Worm (Caenorhabditis elegans) whole organism, early embryonic: ENCODE data around the gene cdka-1.

ENCODE experiments used
- B0310.2 ChIP-seq: sonication (generic microtip); optimal IDR thresholded peaks from 2 replicates; lab custom pipeline; 2016; ENCODE audit warnings: mild to moderate bottlenecking, missing genetic modification characterization, missing compliant biosample characterization
- F13C5.2 ChIP-seq: sonication (generic microtip); optimal IDR thresholded peaks from 2 replicates; lab custom pipeline; 2017; ENCODE audit warnings: mild to moderate bottlenecking, missing genetic modification characterization, inconsistent platforms, missing compliant biosample characterization
- aly-1 ChIP-seq: sonication (generic microtip); optimal IDR thresholded peaks from 2 replicates; lab custom pipeline; 2016; ENCODE audit warnings: missing genetic modification characterization, missing compliant biosample characterization
- ama-1 ChIP-seq: fragments of 150-350 bp; optimal IDR thresholded peaks from 2 replicates; lab custom pipeline; 2014
- ceh-13 ChIP-seq: fragments of 200-800 bp; sonication (Bioruptor generic); optimal IDR thresholded peaks from 2 replicates; lab custom pipeline; 2018; ENCODE audit warnings: mild to moderate bottlenecking, missing genetic modification characterization, missing compliant biosample characterization
- ceh-36 ChIP-seq: sonication (generic microtip); optimal IDR thresholded peaks from 2 replicates; lab custom pipeline; 2016; ENCODE audit warnings: missing genetic modification characterization, inconsistent platforms, missing compliant biosample characterization
- ets-7 ChIP-seq: sonication (generic microtip); optimal IDR thresholded peaks from 2 replicates; lab custom pipeline; 2016; ENCODE audit warnings: missing genotype, missing genetic modification characterization, missing compliant biosample characterization
- flt-1 ChIP-seq: fragments of 200-800 bp; sonication (Bioruptor generic); IDR thresholded peaks from 2 replicates; pipeline ENCODE4 v1.3.6; 2022; ENCODE audit warnings: missing genetic modification characterization, missing compliant biosample characterization
- hmbx-1 ChIP-seq: sonication (generic microtip); optimal IDR thresholded peaks from 2 replicates; lab custom pipeline; 2016; ENCODE audit warnings: mild to moderate bottlenecking, missing genetic modification characterization, missing compliant biosample characterization
- hmg-4 ChIP-seq: fragments of 200-800 bp; sonication (Bioruptor generic); optimal IDR thresholded peaks from 2 replicates; lab custom pipeline; 2018; ENCODE audit warnings: mild to moderate bottlenecking, missing genetic modification characterization, missing compliant biosample characterization
- hnd-1 ChIP-seq: sonication (generic microtip); optimal IDR thresholded peaks from 2 replicates; lab custom pipeline; 2016; ENCODE audit warnings: missing genetic modification characterization, missing compliant biosample characterization
- pes-1 ChIP-seq: fragments of 200-800 bp; sonication (Bioruptor generic); IDR thresholded peaks from 2 replicates; pipeline ENCODE4 v1.3.6; 2022; ENCODE audit warnings: missing genetic modification reagents, missing genetic modification characterization, missing compliant biosample characterization
- scrt-1 ChIP-seq: fragments of 200-800 bp; sonication (Bioruptor generic); IDR thresholded peaks from 2 replicates; pipeline ENCODE4 v1.3.6; 2022; ENCODE audit warnings: missing genetic modification characterization, missing compliant biosample characterization
- sea-1 ChIP-seq: fragments of 200-800 bp; sonication (Bioruptor generic); conservative IDR thresholded peaks from 2 replicates; pipeline ENCODE4 v1.3.6; 2022; ENCODE audit warnings: missing genetic modification characterization, missing compliant biosample characterization
- tbx-11 ChIP-seq: fragments of 200-800 bp; sonication (Bioruptor generic); IDR thresholded peaks from 2 replicates; pipeline ENCODE4 v1.3.6; 2022; ENCODE audit warnings: missing genetic modification characterization, missing compliant biosample characterization
- tbx-37 ChIP-seq: fragments of 200-800 bp; sonication (Bioruptor generic); conservative IDR thresholded peaks from 2 replicates; pipeline ENCODE4 v1.3.6; 2022; ENCODE audit warnings: missing genetic modification reagents, missing genetic modification characterization, missing compliant biosample characterization
- tra-4 ChIP-seq: sonication (generic microtip); optimal IDR thresholded peaks from 2 replicates; lab custom pipeline; 2017; ENCODE audit warnings: missing genetic modification characterization, missing compliant biosample characterization

Gene cdka-1

ce11 chrIII:4665272-4665671 is 6.7 kb downstream of the cdka-1 start, which contains the start of gene T23F11.4:
TSS of gene T23F11.4 (minus strand) at chrIII:4665372.
- TF ChIP-seq scrt-1 (GFP tag; lab: Robert Waterston, UW), result no peak
- TF ChIP-seq ceh-36 (tag; lab: Kevin White, UChicago), result no peak
- no peak for TF ChIP-seq ceh-13 (GFP tag; lab: Kevin White, UChicago)
- TF ChIP-seq pes-1, result no peak
- TF ChIP-seq hmbx-1 (tag; lab: Kevin White, UChicago), result no peak
- no peak for TF ChIP-seq aly-1 (tag; lab: Kevin White, UChicago)
- TF ChIP-seq sea-1 (GFP tag; lab: Robert Waterston, UW), result no peak
- TF ChIP-seq hmg-4, result no peak
- TF ChIP-seq ama-1 (lab: Kevin White, UChicago), result no peak
- no peak for TF ChIP-seq B0310.2 (tag; lab: Kevin White, UChicago)
- TF ChIP-seq F13C5.2 (tag; lab: Kevin White, UChicago), result no peak
- no peak for TF ChIP-seq tra-4
- no peak for TF ChIP-seq flt-1 (GFP tag; lab: Robert Waterston, UW)
- TF ChIP-seq tbx-11, result no peak
- TF ChIP-seq hnd-1 (tag; lab: Kevin White, UChicago), result no peak
- TF ChIP-seq ets-7 (tag; lab: Kevin White, UChicago), result no peak
- TF ChIP-seq tbx-37, result no peak

- TF ChIP-seq sea-1 (GFP tag; lab: Robert Waterston, UW) (0 out of 2 replicates have a peak, but pooled peaks have one; percentile 23), hmg-4 (peak; percentile 87), aly-1 (tag; lab: Kevin White, UChicago) (peak; percentile 67), tbx-37 (no peak), F13C5.2 (tag; lab: Kevin White, UChicago) (peak; percentile 83), ceh-36 (tag; lab: Kevin White, UChicago) (peak; percentile 7)
These were observed 8.3 kb downstream of the cdka-1 start for ce11 chrIII:4666753-4667400.

ce11 chrIII:4668073-4668472 is 9.5 kb downstream of the cdka-1 start:
- TF ChIP-seq tbx-37, result no peak
- no peak for TF ChIP-seq aly-1 (tag; lab: Kevin White, UChicago)
- TF ChIP-seq ets-7 (tag; lab: Kevin White, UChicago), result no peak
- no peak for TF ChIP-seq flt-1 (GFP tag; lab: Robert Waterston, UW)
- no peak for TF ChIP-seq hnd-1 (tag; lab: Kevin White, UChicago)
- TF ChIP-seq hmg-4, result no peak
- no peak for TF ChIP-seq ceh-36 (tag; lab: Kevin White, UChicago)
- no peak for TF ChIP-seq hmbx-1 (tag; lab: Kevin White, UChicago)
- TF ChIP-seq pes-1, result no peak
- no peak for TF ChIP-seq ama-1 (lab: Kevin White, UChicago)
- TF ChIP-seq ceh-13 (GFP tag; lab: Kevin White, UChicago), result no peak
- no peak for TF ChIP-seq tra-4
- no peak for TF ChIP-seq B0310.2 (tag; lab: Kevin White, UChicago)
- no peak for TF ChIP-seq scrt-1 (GFP tag; lab: Robert Waterston, UW)
- no peak for TF ChIP-seq F13C5.2 (tag; lab: Kevin White, UChicago)

ce11 chrIII:4671491-4671890 is 12.9 kb downstream of the cdka-1 start, which contains the start of gene T23F11.11:
TSS of gene T23F11.11 (minus strand) at chrIII:4671591.
- TF ChIP-seq ceh-36 (tag; lab: Kevin White, UChicago), result no peak

- no peak for TF ChIP-seq sea-1 (GFP tag; lab: Robert Waterston, UW)
- no peak for TF ChIP-seq ama-1 (lab: Kevin White, UChicago)
- no peak for TF ChIP-seq ets-7 (tag; lab: Kevin White, UChicago)
- TF ChIP-seq ceh-36 (tag; lab: Kevin White, UChicago), result no peak
- TF ChIP-seq hnd-1 (tag; lab: Kevin White, UChicago), result no peak
- TF ChIP-seq flt-1 (GFP tag; lab: Robert Waterston, UW), result no peak
- TF ChIP-seq F13C5.2 (tag; lab: Kevin White, UChicago), result no peak
- no peak for TF ChIP-seq scrt-1 (GFP tag; lab: Robert Waterston, UW)
- TF ChIP-seq tbx-37, result no peak
- no peak for TF ChIP-seq tbx-11
- TF ChIP-seq pes-1, result no peak
- TF ChIP-seq hmbx-1 (tag; lab: Kevin White, UChicago), result no peak
- no peak for TF ChIP-seq B0310.2 (tag; lab: Kevin White, UChicago)
These were observed 13.4 kb downstream of the cdka-1 start, which contains the start of gene srg-13 for ce11 chrIII:4671949-4672348. TSS of gene srg-13 (plus strand) at chrIII:4672249.

ce11 chrIII:4677466-4677865 is 18.9 kb downstream of the cdka-1 start, which contains the start of gene srg-10:
TSS of gene srg-10 (plus strand) at chrIII:4677766.
- TF ChIP-seq aly-1 (tag; lab: Kevin White, UChicago) (no peak), ets-7 (tag; lab: Kevin White, UChicago) (no peak), tbx-11 (no peak), pes-1 (no peak), flt-1 (GFP tag; lab: Robert Waterston, UW) (no peak), B0310.2 (tag; lab: Kevin White, UChicago) (no peak), hmg-4 (no peak), tra-4 (no peak), scrt-1 (GFP tag; lab: Robert Waterston, UW) (no peak), F13C5.2 (tag; lab: Kevin White, UChicago) (no peak), sea-1 (GFP tag; lab: Robert Waterston, UW) (no peak), ceh-36 (tag; lab: Kevin White, UChicago) (no peak), tbx-37 (no peak), hmbx-1 (tag; lab: Kevin White, UChicago) (no peak), ama-1 (lab: Kevin White, UChicago) (no peak), hnd-1 (tag; lab: Kevin White, UChicago) (no peak), ceh-13 (GFP tag; lab: Kevin White, UChicago) (no peak)

ce11 chrIII:4679963-4680484 is 21.4 kb downstream of the cdka-1 start, which contains the start of gene srg-11:
TSS of gene srg-11 (plus strand) at chrIII:4680013.
- TF ChIP-seq hnd-1 (tag; lab: Kevin White, UChicago) (no peak), scrt-1 (GFP tag; lab: Robert Waterston, UW) (no peak), flt-1 (GFP tag; lab: Robert Waterston, UW) (no peak), sea-1 (GFP tag; lab: Robert Waterston, UW) (no peak), tbx-11 (no peak), aly-1 (tag; lab: Kevin White, UChicago) (no peak), B0310.2 (tag; lab: Kevin White, UChicago) (no peak), tbx-37 (no peak), tra-4 (no peak), ceh-13 (GFP tag; lab: Kevin White, UChicago) (no peak), pes-1 (no peak), hmg-4 (no peak), hmbx-1 (tag; lab: Kevin White, UChicago) (no peak), ceh-36 (tag; lab: Kevin White, UChicago) (no peak)
